Worm (Caenorhabditis elegans) whole organism, midembryonic: ENCODE measurements around the gene M151.7.

Experiments
- T22C8.4 ChIP-seq: fragments of 200-800 bp; sonication (Bioruptor generic); IDR thresholded peaks from 2 replicates; pipeline ENCODE4 v1.3.6; 2022; ENCODE audit warnings: missing genetic modification characterization, missing compliant biosample characterization
- cog-1 ChIP-seq: sonication (generic microtip); optimal IDR thresholded peaks from 2 replicates; lab custom pipeline; 2016; ENCODE audit warnings: missing genetic modification characterization, missing compliant biosample characterization
- flt-1 ChIP-seq: fragments of 200-800 bp; sonication (Bioruptor generic); IDR thresholded peaks from 2 replicates; pipeline ENCODE4 v1.3.6; 2022; ENCODE audit warnings: missing genetic modification characterization, missing compliant biosample characterization
- klf-2 ChIP-seq: fragments of 200-800 bp; sonication (Bioruptor generic); conservative IDR thresholded peaks from 2 replicates; pipeline ENCODE4 v1.3.6; 2022; ENCODE audit warnings: missing genetic modification reagents, missing genetic modification characterization, missing compliant biosample characterization
- med-1 ChIP-seq: sonication (generic microtip); optimal IDR thresholded peaks from 2 replicates; lab custom pipeline; 2017; ENCODE audit warnings: missing genetic modification characterization, mild to moderate bottlenecking, missing compliant biosample characterization, antibody characterized with exemption, missing genetic modification reagents; ENCODE audit not compliant: insufficient read depth
- ref-1 ChIP-seq: fragments of 200-800 bp; sonication (Bioruptor generic); conservative IDR thresholded peaks from 2 replicates; pipeline ENCODE4 v1.3.6; 2022; ENCODE audit warnings: missing genetic modification reagents, missing genetic modification characterization, missing compliant biosample characterization
- tab-1 ChIP-seq: fragments of 200-800 bp; sonication (Bioruptor generic); IDR thresholded peaks from 2 replicates; pipeline ENCODE4 v1.3.6; 2022; ENCODE audit warnings: missing genetic modification characterization, missing compliant biosample characterization
- ztf-23 ChIP-seq: fragments of 200-800 bp; sonication (Bioruptor generic); IDR thresholded peaks from 2 replicates; pipeline ENCODE4 v1.3.6; 2022; ENCODE audit warnings: missing genetic modification reagents, missing genetic modification characterization, missing compliant biosample characterization
- ztf-29 ChIP-seq: fragments of 200-800 bp; sonication (Bioruptor generic); IDR thresholded peaks from 2 replicates; pipeline ENCODE4 v1.3.6; 2022; ENCODE audit warnings: missing genetic modification reagents, missing genetic modification characterization, missing compliant biosample characterization

M151.7 gene

ce11 chrII:3622014-3622413, at the start of gene M151.7:
M151.7 (plus strand) TSS chrII:3622314.
- TF ChIP-seq flt-1 (GFP tag; lab: Robert Waterston, UW) (no peak), ref-1 (no peak), T22C8.4 (GFP tag; lab: Robert Waterston, UW) (no peak), tab-1 (no peak), cog-1 (no peak), klf-2 (no peak), ztf-29 (no peak), med-1 (GFP tag; lab: Kevin White, UChicago) (no peak), ztf-23 (GFP tag; lab: Robert Waterston, UW) (no peak)

DNA sequence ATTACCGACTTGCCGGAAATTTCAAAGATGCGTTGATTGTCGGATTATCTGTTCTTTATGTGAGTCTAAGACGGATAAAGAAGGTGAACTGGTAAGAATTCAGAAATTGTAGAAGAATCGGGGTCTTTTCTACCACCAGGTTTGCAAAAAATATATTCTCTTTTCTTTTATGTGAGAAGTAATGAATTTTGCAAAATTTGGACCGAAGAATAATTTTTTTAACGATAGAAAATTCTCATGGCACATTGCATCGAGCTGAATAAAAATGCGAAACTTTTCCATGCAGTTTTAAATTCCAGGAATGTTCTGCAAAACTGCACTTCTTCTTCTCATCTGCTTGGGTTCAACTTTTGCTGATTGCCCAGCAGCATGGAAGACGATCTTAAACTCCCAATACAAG, 48.9 kb upstream of the M151.7 start, which contains the start of gene clec-130:
Gene clec-130, plus strand, starts transcription at position 301 of the 400 bp plus-strand sequence.
- TF ChIP-seq cog-1 (no peak), ztf-29 (no peak), ref-1 (no peak), T22C8.4 (GFP tag; lab: Robert Waterston, UW) (no peak), tab-1 (no peak), med-1 (GFP tag; lab: Kevin White, UChicago) (no peak), flt-1 (GFP tag; lab: Robert Waterston, UW) (no peak), klf-2 (no peak), ztf-23 (GFP tag; lab: Robert Waterston, UW) (no peak)

ce11 chrII:3576742-3577141, 45.4 kb upstream of the M151.7 start, which contains the start of gene clec-132:
clec-132 (plus strand) TSS chrII:3577042.
- TF ChIP-seq T22C8.4 (GFP tag; lab: Robert Waterston, UW) (no peak), ref-1 (no peak), cog-1 (no peak), klf-2 (no peak), ztf-23 (GFP tag; lab: Robert Waterston, UW) (no peak)

DNA sequence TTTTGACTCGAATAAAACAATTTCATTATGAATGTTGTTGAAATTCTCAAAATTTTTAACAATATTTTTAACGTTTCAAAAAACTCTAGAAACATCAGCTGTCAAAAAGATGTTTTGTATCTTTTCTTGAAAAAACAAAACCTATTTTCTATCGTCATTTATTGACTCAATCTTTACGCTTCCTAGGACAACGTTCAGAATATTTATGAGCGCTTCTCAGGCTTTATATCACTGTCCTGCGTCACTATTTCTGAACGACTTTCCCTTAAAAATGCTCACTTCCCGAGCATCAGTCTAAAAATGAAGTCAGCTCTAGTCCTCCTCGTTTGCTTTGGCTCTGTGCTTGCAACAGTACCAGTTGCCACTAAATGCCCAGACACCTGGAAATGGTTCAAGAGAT, 44.0 kb upstream of the M151.7 start, which contains the start of gene clec-133:
Gene clec-133, plus strand, starts transcription at position 301 of the 400 bp plus-strand sequence.
- no peak for TF ChIP-seq ztf-23 (GFP tag; lab: Robert Waterston, UW)
- TF ChIP-seq T22C8.4 (GFP tag; lab: Robert Waterston, UW), result no peak
- TF ChIP-seq flt-1 (GFP tag; lab: Robert Waterston, UW), result no peak
- no peak for TF ChIP-seq klf-2
- no peak for TF ChIP-seq tab-1
- TF ChIP-seq med-1 (GFP tag; lab: Kevin White, UChicago), result no peak

DNA sequence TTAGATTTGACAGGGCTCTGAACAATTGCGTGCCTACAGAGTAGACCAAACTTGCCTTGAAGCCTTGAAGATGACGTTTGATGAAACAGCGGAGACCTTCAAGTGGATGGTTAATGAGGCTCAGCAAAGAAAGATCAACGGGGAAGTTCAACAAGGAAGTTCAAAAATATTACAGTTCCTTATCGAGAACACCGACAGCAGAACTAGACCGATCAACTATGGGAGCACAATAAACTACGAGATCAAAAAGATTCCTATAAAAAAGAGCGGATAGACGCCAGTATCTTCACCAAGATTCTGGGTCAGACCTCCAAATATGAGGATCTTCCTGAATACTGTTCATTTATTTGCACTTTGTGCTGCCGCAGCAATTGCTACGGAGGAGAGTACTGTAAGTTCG, 42.3 kb upstream of the M151.7 start, which contains the start of gene clec-134:
Gene clec-134, plus strand, starts transcription at position 301 of the 400 bp plus-strand sequence.
- no peak for TF ChIP-seq T22C8.4 (GFP tag; lab: Robert Waterston, UW)
- TF ChIP-seq klf-2, result no peak
- TF ChIP-seq ztf-23 (GFP tag; lab: Robert Waterston, UW), result no peak

ce11 chrII:3581752-3582151, 40.4 kb upstream of the M151.7 start, which contains the start of gene srh-59:
srh-59 (plus strand) TSS chrII:3582052.
- no peak for TF ChIP-seq cog-1
- no peak for TF ChIP-seq tab-1
- TF ChIP-seq ref-1, result no peak
- TF ChIP-seq ztf-29, result no peak
- no peak for TF ChIP-seq med-1 (GFP tag; lab: Kevin White, UChicago)
- TF ChIP-seq T22C8.4 (GFP tag; lab: Robert Waterston, UW), result no peak
- no peak for TF ChIP-seq klf-2
- TF ChIP-seq flt-1 (GFP tag; lab: Robert Waterston, UW), result no peak
- no peak for TF ChIP-seq ztf-23 (GFP tag; lab: Robert Waterston, UW)

DNA sequence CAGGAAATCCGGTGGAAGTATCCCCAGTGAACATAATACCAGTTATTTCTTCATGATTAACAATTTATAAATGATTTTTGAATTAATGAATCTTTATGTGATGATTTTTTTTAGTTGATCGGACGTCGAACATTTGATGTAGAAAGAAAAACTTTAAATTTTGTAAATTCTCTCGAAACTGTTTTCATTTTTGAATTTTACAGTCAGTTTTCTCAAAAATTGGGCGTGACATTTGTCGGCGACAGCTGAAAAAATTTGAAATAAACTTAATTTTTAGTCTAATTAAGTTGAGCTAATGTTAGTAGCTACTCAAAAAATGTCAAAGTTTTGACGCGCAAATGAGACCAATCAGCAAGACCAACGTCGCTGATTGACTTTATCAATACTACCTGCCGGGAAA, 38.7 kb upstream of the M151.7 start, which contains the start of gene srh-60:
Gene srh-60, plus strand, starts transcription at position 301 of the 400 bp plus-strand sequence.
- TF ChIP-seq ztf-29 (no peak), med-1 (GFP tag; lab: Kevin White, UChicago) (no peak), T22C8.4 (GFP tag; lab: Robert Waterston, UW) (no peak), cog-1 (no peak), ztf-23 (GFP tag; lab: Robert Waterston, UW) (no peak), ref-1 (no peak), klf-2 (no peak), flt-1 (GFP tag; lab: Robert Waterston, UW) (no peak), tab-1 (no peak)

DNA sequence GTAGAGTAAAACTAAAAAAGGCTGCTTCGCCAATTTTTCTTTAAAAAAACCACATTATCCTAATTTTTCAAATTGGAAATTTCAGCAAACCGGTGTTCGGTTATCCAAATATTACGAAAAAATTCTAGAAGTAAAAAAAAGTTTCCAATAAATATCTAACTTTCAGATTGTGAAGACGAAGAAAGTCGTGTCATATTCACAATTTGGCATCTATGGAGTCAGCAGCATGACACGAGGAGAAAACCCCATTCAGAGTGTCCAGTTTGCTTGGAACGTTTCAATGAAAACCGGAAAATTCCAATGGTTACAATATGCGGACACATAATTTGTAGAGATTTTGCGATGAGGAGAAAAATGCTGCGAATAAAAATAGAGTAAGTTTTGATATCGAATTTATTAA, 26.8 kb upstream of the M151.7 start, which contains the start of gene Y49F6A.12:
Gene Y49F6A.12, plus strand, starts transcription at position 301 of the 400 bp plus-strand sequence.
- TF ChIP-seq flt-1 (GFP tag; lab: Robert Waterston, UW), result no peak
- no peak for TF ChIP-seq ref-1
- no peak for TF ChIP-seq ztf-29
- no peak for TF ChIP-seq tab-1
- no peak for TF ChIP-seq ztf-23 (GFP tag; lab: Robert Waterston, UW)
- TF ChIP-seq med-1 (GFP tag; lab: Kevin White, UChicago), result no peak
- no peak for TF ChIP-seq cog-1
- no peak for TF ChIP-seq T22C8.4 (GFP tag; lab: Robert Waterston, UW)
- TF ChIP-seq klf-2, result no peak

DNA sequence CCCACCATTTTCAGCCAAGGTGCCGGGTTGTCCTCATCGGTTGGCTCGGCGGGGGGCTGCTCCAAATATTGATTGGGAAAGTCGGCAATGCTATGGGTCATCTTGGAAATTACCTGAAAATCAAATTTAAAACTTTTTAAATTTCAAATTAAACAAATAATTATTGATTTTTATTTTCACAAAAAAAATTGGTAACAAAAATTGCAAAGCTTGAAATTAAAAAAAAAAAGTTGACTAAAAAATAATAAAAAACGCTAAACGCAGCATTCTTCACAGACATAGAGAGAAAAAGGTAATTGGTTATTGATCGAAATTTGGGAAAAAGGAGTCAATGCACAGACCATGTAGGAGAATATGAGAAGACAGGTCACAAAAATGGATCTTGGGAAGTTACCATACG, 23.4 kb upstream of the M151.7 start, which contains the start of gene Y49F6A.11:
Gene Y49F6A.11, minus strand, starts transcription at position 101 of the 400 bp plus-strand sequence.
- no peak for TF ChIP-seq klf-2
- TF ChIP-seq flt-1 (GFP tag; lab: Robert Waterston, UW), result no peak
- TF ChIP-seq ztf-23 (GFP tag; lab: Robert Waterston, UW), result no peak
- TF ChIP-seq med-1 (GFP tag; lab: Kevin White, UChicago), result no peak
- TF ChIP-seq cog-1, result no peak
- TF ChIP-seq T22C8.4 (GFP tag; lab: Robert Waterston, UW), result no peak
- TF ChIP-seq ztf-29, result no peak
- no peak for TF ChIP-seq ref-1
- no peak for TF ChIP-seq tab-1

DNA sequence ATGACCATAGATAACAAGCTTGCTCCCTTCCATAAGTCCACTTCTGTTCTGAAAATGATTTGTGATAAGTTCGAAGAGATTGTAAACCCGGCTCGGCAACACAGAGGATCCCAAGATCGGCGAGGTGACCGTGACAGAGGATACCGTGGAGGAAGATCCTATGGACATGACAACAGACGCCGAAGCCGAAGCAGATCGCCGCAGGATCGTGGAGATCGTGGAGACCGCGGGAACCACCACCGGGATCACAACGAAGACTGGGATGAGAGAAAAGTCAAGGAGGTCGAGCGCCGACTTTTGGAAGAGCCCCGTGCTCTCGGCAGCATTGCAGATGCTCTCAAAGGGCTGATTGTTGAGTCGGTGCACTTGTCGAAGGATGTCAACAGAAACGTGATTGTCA, 17.5 kb upstream of the M151.7 start:
- no peak for TF ChIP-seq ztf-23 (GFP tag; lab: Robert Waterston, UW)
- TF ChIP-seq ztf-29, result no peak
- no peak for TF ChIP-seq med-1 (GFP tag; lab: Kevin White, UChicago)
- no peak for TF ChIP-seq T22C8.4 (GFP tag; lab: Robert Waterston, UW)

- TF ChIP-seq flt-1 (GFP tag; lab: Robert Waterston, UW), result no peak
- no peak for TF ChIP-seq ztf-23 (GFP tag; lab: Robert Waterston, UW)
- no peak for TF ChIP-seq cog-1
- no peak for TF ChIP-seq T22C8.4 (GFP tag; lab: Robert Waterston, UW)
- TF ChIP-seq ztf-29, result no peak
- TF ChIP-seq med-1 (GFP tag; lab: Kevin White, UChicago), result no peak
- TF ChIP-seq ref-1, result no peak
- TF ChIP-seq tab-1, result no peak
- TF ChIP-seq klf-2, result no peak
Measured at ce11 chrII:3609764-3610163, 12.3 kb upstream of the M151.7 start, which contains the start of gene Y49F6A.5. Y49F6A.5 (minus strand) TSS chrII:3609864.
